Worm (Caenorhabditis elegans) whole organism, L1 larva: ENCODE data around the gene srt-59.

Experiments used
- C04F5.9 ChIP-seq: sonication (generic microtip); optimal IDR thresholded peaks from 2 replicates; lab custom pipeline; 2016; ENCODE audit warnings: missing genetic modification characterization, missing compliant biosample characterization
- ceh-90 ChIP-seq: sonication (generic microtip); optimal IDR thresholded peaks from 2 replicates; lab custom pipeline; 2016; ENCODE audit warnings: missing genetic modification characterization, missing compliant biosample characterization
- dsc-1 ChIP-seq: sonication (generic microtip); optimal IDR thresholded peaks from 2 replicates; lab custom pipeline; 2016; ENCODE audit warnings: mild to moderate bottlenecking, missing genetic modification characterization, missing compliant biosample characterization
- efl-1 ChIP-seq, 4 experiments: fragments of 150-350 bp; optimal IDR thresholded peaks in 3 of 4; peaks in 1 of 4; 1 replicate in 1 of 4; 2 replicates in 3 of 4; lab custom pipeline; 2014; ENCODE audit warnings: missing biosample characterization in 2 of 4, missing genetic modification characterization in 2 of 4, missing genetic modification reagents in 2 of 4
- ets-5 ChIP-seq: fragments of 200-800 bp; sonication (Bioruptor generic); IDR thresholded peaks from 2 replicates; pipeline ENCODE4 v1.3.6; 2022; ENCODE audit warnings: missing genetic modification characterization, missing compliant biosample characterization
- jun-1 ChIP-seq: fragments of 150-350 bp; optimal IDR thresholded peaks from 2 replicates; lab custom pipeline; 2014; ENCODE audit warnings: missing biosample characterization, missing genetic modification reagents, missing genetic modification characterization
- nhr-11 ChIP-seq: fragments of 150-350 bp; optimal IDR thresholded peaks from 2 replicates; lab custom pipeline; 2014; ENCODE audit warnings: missing biosample characterization, missing genetic modification characterization
- ztf-4 ChIP-seq: fragments of 150-350 bp; optimal IDR thresholded peaks from 2 replicates; lab custom pipeline; 2014; ENCODE audit warnings: missing biosample characterization, missing genetic modification characterization

DNA sequence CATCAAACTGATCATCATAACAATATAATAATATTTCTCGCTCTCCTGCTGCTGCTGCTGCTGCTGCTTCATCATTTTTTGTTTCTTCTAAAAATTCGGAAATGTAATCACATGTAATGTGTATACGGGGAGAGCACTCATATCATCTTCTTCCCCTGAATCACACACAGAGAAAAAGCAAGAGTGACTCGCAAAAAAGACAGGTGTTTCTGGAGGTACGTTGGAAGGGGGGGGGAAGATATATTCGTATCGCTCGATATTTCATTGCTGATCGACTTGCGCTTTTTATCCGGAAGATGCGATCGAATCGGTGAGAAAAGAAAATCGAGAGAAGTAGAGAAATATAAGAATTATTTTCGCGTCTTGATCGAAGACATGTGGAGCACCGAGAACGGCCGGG, 6.1 kb upstream of the srt-59 start:
- TF ChIP-seq ets-5 (GFP tag; lab: Robert Waterston, UW) = no peak
- TF ChIP-seq nhr-11 (tag; lab: Kevin White, UChicago) = no peak
- no peak for TF ChIP-seq ceh-90 (tag; lab: Kevin White, UChicago)
- no peak for TF ChIP-seq jun-1
- no peak for TF ChIP-seq dsc-1 (tag; lab: Kevin White, UChicago)
- no peak for TF ChIP-seq C04F5.9 (tag; lab: Kevin White, UChicago)
- TF ChIP-seq ztf-4 = no peak
- no peak for TF ChIP-seq efl-1 (optimal IDR thresholded peaks at IDR 0.05; lab: Kevin White, UChicago)
- no peak for TF ChIP-seq efl-1 (GFP tag; optimal IDR thresholded peaks at IDR 0.05 in 1 of 2; lab: Kevin White, UChicago)
